Fruit fly (Drosophila melanogaster) whole organism, embryonic: ENCODE results near the gene Alh.

Source experiments
- Bdp1 ChIP-seq: fragments of 200-800 bp; sonication (Bioruptor generic); optimal IDR thresholded peaks from 3 replicates; lab custom pipeline; 2016; ENCODE audit warnings: missing biosample characterization, missing genetic modification characterization
- CG10209 ChIP-seq: fragments of 200-800 bp; sonication (Bioruptor generic); optimal IDR thresholded peaks from 3 replicates; lab custom pipeline; 2017; ENCODE audit warnings: missing biosample characterization, mild to moderate bottlenecking, missing genetic modification characterization, missing genetic modification reagents
- CG1024 ChIP-seq: fragments of 200-800 bp; sonication (Bioruptor generic); IDR thresholded peaks from 2 replicates; pipeline ENCODE4 v1.3.6; 2022; ENCODE audit warnings: missing biosample characterization, missing genetic modification characterization
- CG10366 ChIP-seq: fragments of 200-800 bp; sonication (Bioruptor generic); IDR thresholded peaks from 2 replicates; pipeline ENCODE4 v1.3.6; 2022; ENCODE audit warnings: missing biosample characterization, missing genetic modification characterization
- CG11085 ChIP-seq: fragments of 200-800 bp; sonication (Bioruptor generic); IDR thresholded peaks from 2 replicates; pipeline ENCODE4 v1.3.6; 2022; ENCODE audit warnings: missing biosample characterization, missing genetic modification characterization
- CG13296 ChIP-seq: fragments of 200-800 bp; sonication (Bioruptor generic); optimal IDR thresholded peaks from 3 replicates; lab custom pipeline; 2018; ENCODE audit warnings: missing biosample characterization, mild to moderate bottlenecking, missing genetic modification characterization
- CG13775 ChIP-seq: fragments of 200-800 bp; sonication (Bioruptor generic); optimal IDR thresholded peaks from 3 replicates; lab custom pipeline; 2017; ENCODE audit warnings: missing biosample characterization, mild to moderate bottlenecking, missing genetic modification characterization
- CG15011 ChIP-seq: fragments of 200-800 bp; sonication (Bioruptor generic); optimal IDR thresholded peaks from 3 replicates; lab custom pipeline; 2018; ENCODE audit warnings: missing biosample characterization, mild to moderate bottlenecking, missing genetic modification characterization
- CG15479 ChIP-seq: fragments of 200-800 bp; sonication (Bioruptor generic); optimal IDR thresholded peaks from 3 replicates; lab custom pipeline; 2019; ENCODE audit warnings: missing biosample characterization, mild to moderate bottlenecking, missing genetic modification characterization, moderate library complexity
- CG16813 ChIP-seq: fragments of 200-800 bp; sonication (Bioruptor generic); IDR thresholded peaks from 3 replicates; pipeline ENCODE4 v1.3.6; 2022; ENCODE audit warnings: missing biosample characterization, missing genetic modification characterization; ENCODE audit not compliant: partially characterized antibody
- CG17359 ChIP-seq: fragments of 200-800 bp; sonication (Bioruptor generic); optimal IDR thresholded peaks from 3 replicates; lab custom pipeline; 2018; ENCODE audit warnings: missing biosample characterization, mild to moderate bottlenecking, missing genetic modification characterization, moderate library complexity
- CG2875 ChIP-seq: fragments of 200-800 bp; sonication (Bioruptor generic); optimal IDR thresholded peaks from 2 replicates; lab custom pipeline; 2017; ENCODE audit warnings: missing biosample characterization, mild to moderate bottlenecking, missing genetic modification characterization, missing genetic modification reagents
- CG31441 ChIP-seq: fragments of 200-800 bp; sonication (Bioruptor generic); IDR thresholded peaks from 2 replicates; pipeline ENCODE4 v1.3.6; 2022; ENCODE audit warnings: missing biosample characterization, missing genetic modification characterization
- CG3163 ChIP-seq: fragments of 200-800 bp; sonication (Bioruptor generic); optimal IDR thresholded peaks from 3 replicates; lab custom pipeline; 2016; ENCODE audit warnings: missing biosample characterization, missing genetic modification characterization
- CG34224 ChIP-seq: fragments of 200-800 bp; sonication (Bioruptor generic); IDR thresholded peaks from 3 replicates; pipeline ENCODE4 v1.3.6; 2022; ENCODE audit warnings: missing biosample characterization, missing genetic modification characterization; ENCODE audit not compliant: partially characterized antibody
- CG3838 ChIP-seq: fragments of 200-800 bp; sonication (Bioruptor generic); optimal IDR thresholded peaks from 3 replicates; lab custom pipeline; 2016; ENCODE audit warnings: missing biosample characterization, missing genetic modification characterization
- CG4282 ChIP-seq: fragments of 200-800 bp; sonication (Bioruptor generic); optimal IDR thresholded peaks from 2 replicates; lab custom pipeline; 2016; ENCODE audit warnings: missing biosample characterization, missing genetic modification characterization
- CG4328 ChIP-seq: fragments of 200-800 bp; sonication (Bioruptor generic); optimal IDR thresholded peaks from 3 replicates; lab custom pipeline; 2017; ENCODE audit warnings: missing biosample characterization, missing genetic modification reagents, missing genetic modification characterization
- CG7357 ChIP-seq: fragments of 200-800 bp; sonication (Bioruptor generic); IDR thresholded peaks from 3 replicates; pipeline ENCODE4 v1.3.6; 2022; ENCODE audit warnings: missing biosample characterization, missing genetic modification characterization
- CG8924 ChIP-seq: fragments of 200-800 bp; optimal IDR thresholded peaks from 3 replicates; lab custom pipeline; 2019; ENCODE audit warnings: missing biosample characterization, mild to moderate bottlenecking, missing genetic modification characterization, moderate library complexity
- D19B ChIP-seq: fragments of 200-800 bp; sonication (Bioruptor generic); optimal IDR thresholded peaks from 2 replicates; lab custom pipeline; 2017; ENCODE audit warnings: missing biosample characterization, mild to moderate bottlenecking, missing genetic modification characterization
- Dbx ChIP-seq: fragments of 200-800 bp; sonication (Bioruptor generic); IDR thresholded peaks from 3 replicates; pipeline ENCODE4 v1.3.6; 2022; ENCODE audit warnings: missing biosample characterization, missing genetic modification characterization
- Dfd ChIP-seq, 2 experiments: fragments of >200 bp; optimal IDR thresholded peaks; 2 replicates each; lab custom pipeline; 2017; ENCODE audit warnings: missing biosample characterization in 2 of 2, missing genetic modification characterization in 2 of 2
- Doc3 ChIP-seq: fragments of 200-800 bp; sonication (Bioruptor generic); IDR thresholded peaks from 3 replicates; pipeline ENCODE4 v1.3.6; 2022; ENCODE audit warnings: missing biosample characterization, missing genetic modification characterization; ENCODE audit not compliant: partially characterized antibody
- Dref ChIP-seq: fragments of 200-800 bp; sonication (Bioruptor generic); IDR thresholded peaks from 2 replicates; pipeline ENCODE4 v1.3.6; 2022; ENCODE audit warnings: missing biosample characterization, missing genetic modification characterization
- Drgx ChIP-seq: fragments of 200-800 bp; sonication (Bioruptor generic); IDR thresholded peaks from 2 replicates; pipeline ENCODE4 v1.3.6; 2022; ENCODE audit warnings: missing biosample characterization, missing genetic modification characterization
- ERR ChIP-seq: fragments of 200-800 bp; sonication (Bioruptor generic); optimal IDR thresholded peaks from 2 replicates; lab custom pipeline; 2016; ENCODE audit warnings: missing biosample characterization, missing genetic modification characterization
- Hand ChIP-seq: fragments of 200-800 bp; sonication (Bioruptor generic); optimal IDR thresholded peaks from 2 replicates; lab custom pipeline; 2017; ENCODE audit warnings: mild to moderate bottlenecking, missing biosample characterization, missing genetic modification reagents, missing genetic modification characterization
- Hr3 ChIP-seq: fragments of 200-800 bp; sonication (Bioruptor generic); optimal IDR thresholded peaks from 3 replicates; lab custom pipeline; 2016; ENCODE audit warnings: missing biosample characterization, missing genetic modification characterization
- Max ChIP-seq: fragments of 200-800 bp; sonication (Bioruptor generic); optimal IDR thresholded peaks from 2 replicates; lab custom pipeline; 2016; ENCODE audit warnings: missing biosample characterization, mild to moderate bottlenecking, missing genetic modification characterization
- Side ChIP-seq: fragments of 200-800 bp; sonication (Bioruptor generic); optimal IDR thresholded peaks from 2 replicates; lab custom pipeline; 2016; ENCODE audit warnings: missing biosample characterization, missing genetic modification characterization
- Stat92E ChIP-seq, 3 experiments: fragments of >200 bp in 2 of 3; fragments of 200-800 bp in 1 of 3; sonication (Bioruptor generic) in 1 of 3; optimal IDR thresholded peaks; 2 replicates each; lab custom pipeline; 2017 to 2019; ENCODE audit warnings: missing biosample characterization in 3 of 3, missing genetic modification characterization in 3 of 3, mild to moderate bottlenecking in 1 of 3, moderate library complexity in 1 of 3
- ab ChIP-seq: fragments of 200-800 bp; sonication (Bioruptor generic); optimal IDR thresholded peaks from 2 replicates; lab custom pipeline; 2016; ENCODE audit warnings: missing biosample characterization, missing genetic modification characterization
- ara ChIP-seq: fragments of 200-800 bp; sonication (Bioruptor generic); IDR thresholded peaks from 2 replicates; pipeline ENCODE4 v1.3.6; 2022; ENCODE audit warnings: missing biosample characterization, missing genetic modification characterization
- cato ChIP-seq: fragments of 200-800 bp; sonication (Bioruptor generic); optimal IDR thresholded peaks from 2 replicates; lab custom pipeline; 2016; ENCODE audit warnings: missing biosample characterization, missing genetic modification characterization, borderline replicate concordance
- crol ChIP-seq: fragments of 200-800 bp; sonication (Bioruptor generic); IDR thresholded peaks from 2 replicates; pipeline ENCODE4 v1.3.6; 2022; ENCODE audit warnings: missing biosample characterization, missing genetic modification characterization
- crp ChIP-seq, 2 experiments: fragments of 200-800 bp; sonication (Bioruptor generic); optimal IDR thresholded peaks; 2 replicates in 1 of 2; 3 replicates in 1 of 2; lab custom pipeline; 2017; ENCODE audit warnings: missing biosample characterization in 2 of 2, missing genetic modification characterization in 2 of 2, mild to moderate bottlenecking in 1 of 2, moderate library complexity in 1 of 2
- dm ChIP-seq: fragments of 200-800 bp; sonication (Bioruptor generic); optimal IDR thresholded peaks from 3 replicates; lab custom pipeline; 2016; ENCODE audit warnings: missing biosample characterization, missing genetic modification characterization
- en ChIP-seq: fragments of 200-800 bp; sonication (Bioruptor generic); optimal IDR thresholded peaks from 2 replicates; lab custom pipeline; 2016; ENCODE audit warnings: missing biosample characterization, missing genetic modification characterization
- gce ChIP-seq: fragments of 200-800 bp; sonication (Bioruptor generic); IDR thresholded peaks from 3 replicates; pipeline ENCODE4 v1.3.6; 2022; ENCODE audit warnings: missing biosample characterization, missing genetic modification characterization
- gfzf ChIP-seq: fragments of 200-800 bp; sonication (Bioruptor generic); optimal IDR thresholded peaks from 2 replicates; lab custom pipeline; 2016; ENCODE audit warnings: missing biosample characterization, mild to moderate bottlenecking, missing genetic modification characterization, moderate library complexity
- jigr1 ChIP-seq: fragments of 200-800 bp; sonication (Bioruptor generic); IDR thresholded peaks from 3 replicates; pipeline ENCODE4 v1.3.6; 2022; ENCODE audit warnings: missing biosample characterization, missing genetic modification characterization
- jing ChIP-seq: fragments of 200-800 bp; sonication (Bioruptor generic); optimal IDR thresholded peaks from 2 replicates; lab custom pipeline; 2018; ENCODE audit warnings: missing biosample characterization, mild to moderate bottlenecking, missing genetic modification characterization
- nau ChIP-seq: fragments of 200-800 bp; sonication (Bioruptor generic); optimal IDR thresholded peaks from 3 replicates; lab custom pipeline; 2017; ENCODE audit warnings: missing biosample characterization, mild to moderate bottlenecking, missing genetic modification characterization, missing genetic modification reagents
- shn ChIP-seq: fragments of 200-800 bp; sonication (Bioruptor generic); optimal IDR thresholded peaks from 3 replicates; lab custom pipeline; 2016; ENCODE audit warnings: missing biosample characterization, missing genetic modification characterization
- sob ChIP-seq: fragments of 200-800 bp; sonication (Bioruptor generic); IDR thresholded peaks from 2 replicates; pipeline ENCODE4 v1.3.6; 2022; ENCODE audit warnings: missing biosample characterization, missing genetic modification characterization
- sr ChIP-seq: fragments of 200-800 bp; sonication (Bioruptor generic); IDR thresholded peaks from 3 replicates; pipeline ENCODE4 v1.3.6; 2022; ENCODE audit warnings: missing biosample characterization, missing genetic modification characterization
- ttk ChIP-seq: fragments of 200-800 bp; sonication (Bioruptor generic); IDR thresholded peaks from 2 replicates; pipeline ENCODE4 v2.1.2; 2022; ENCODE audit warnings: missing biosample characterization, missing genetic modification characterization
- wor ChIP-seq: fragments of 200-800 bp; sonication (Bioruptor generic); IDR thresholded peaks from 2 replicates; pipeline ENCODE4 v1.3.6; 2022; ENCODE audit warnings: missing biosample characterization, missing genetic modification characterization
- zf30C ChIP-seq: fragments of 200-800 bp; sonication (Bioruptor generic); optimal IDR thresholded peaks from 3 replicates; lab custom pipeline; 2018; ENCODE audit warnings: missing biosample characterization, mild to moderate bottlenecking, missing genetic modification characterization

Gene Alh

DNA sequence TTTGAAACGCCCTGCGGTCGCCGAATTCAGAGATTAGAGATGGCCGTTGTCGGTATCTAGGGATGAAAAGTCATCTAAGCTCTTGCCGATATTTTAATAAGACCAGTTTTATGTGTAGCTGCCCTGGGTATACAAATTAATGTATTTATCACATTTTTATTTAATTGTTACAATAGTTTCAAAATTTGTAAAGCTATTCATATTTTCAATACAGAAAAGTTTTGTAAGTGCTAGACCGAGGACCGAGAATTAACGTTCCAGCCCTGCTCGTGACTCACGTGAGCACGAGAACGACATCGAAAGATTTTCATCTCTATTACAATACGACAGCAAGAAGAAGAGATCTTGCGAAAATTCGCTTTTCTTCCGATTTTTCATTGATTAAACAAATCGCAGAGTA, 56.9 kb downstream of the Alh start, which contains the start of the genes CG1105 and CG1965 (continued):
- TF ChIP-seq CG34224 (GFP tag; lab: Robert Waterston, UW) (peak; percentile 99), Dref (GFP tag; lab: Robert Waterston, UW) (peak; percentile 70), CG8924 (peak; percentile 91), sr (no peak; the same call in 2 of the 3 replicates), Drgx (peak; percentile 76), ttk (GFP tag; lab: Robert Waterston, UW) (peak; percentile 91), CG13775 (GFP tag; lab: Kevin White, UChicago) (peak; percentile 95), wor (GFP tag; lab: Robert Waterston, UW) (peak; percentile 86), CG31441 (GFP tag; lab: Robert Waterston, UW) (peak; percentile 85), Stat92E (GFP tag; optimal IDR thresholded peaks at IDR 0.05; lab: Kevin White, UChicago) (peak in 1 of 3 experiments; percentile 83), CG10366 (GFP tag; lab: Robert Waterston, UW) (peak; percentile 92), Dbx (GFP tag; lab: Robert Waterston, UW) (peak; percentile 95), jigr1 (GFP tag; lab: Robert Waterston, UW) (peak; percentile 82; the same call in 2 of the 3 replicates), D19B (peak; percentile 66), CG4328 (GFP tag; lab: Kevin White, UChicago) (peak; percentile 74), nau (GFP tag; lab: Kevin White, UChicago) (peak; percentile 72), shn (GFP tag; lab: Kevin White, UChicago) (peak; percentile 94), CG3163 (peak; percentile 76), CG2875 (GFP tag; lab: Kevin White, UChicago) (peak; percentile 57), CG15011 (GFP tag; lab: Kevin White, UChicago) (peak; percentile 70), Max (GFP tag; lab: Kevin White, UChicago) (peak; percentile 92), CG4282 (GFP tag; lab: Kevin White, UChicago) (peak; percentile 76), CG13296 (GFP tag; lab: Kevin White, UChicago) (peak; percentile 69), gce (GFP tag; lab: Robert Waterston, UW) (0 out of 3 replicates have a peak, but pooled peaks have one; percentile 58), sob (peak; percentile 97), Hr3 (peak; percentile 96), CG3838 (GFP tag; lab: Kevin White, UChicago) (peak; percentile 92), jing (peak; percentile 78), en (GFP tag; lab: Kevin White, UChicago) (peak; percentile 83), crp (GFP tag; optimal IDR thresholded peaks at IDR 0.05; lab: Kevin White, UChicago) (peak in 1 of 2 experiments; percentile 59), ara (peak; percentile 90), CG11085 (GFP tag; lab: Robert Waterston, UW) (peak; percentile 91), cato (GFP tag; lab: Kevin White, UChicago) (peak; percentile 94), Bdp1 (GFP tag; lab: Kevin White, UChicago) (peak; percentile 85), CG10209 (GFP tag; lab: Kevin White, UChicago) (peak; percentile 90), Dfd (GFP tag; optimal IDR thresholded peaks at IDR 0.05; lab: Kevin White, UChicago) (peak in 1 of 2 experiments; percentile 90), ab (GFP tag; lab: Kevin White, UChicago) (peak; percentile 68), Doc3 (GFP tag; lab: Robert Waterston, UW) (peak; percentile 100), Hand (GFP tag; lab: Kevin White, UChicago) (peak; percentile 23), zf30C (GFP tag; lab: Kevin White, UChicago) (no peak), CG16813 (peak; percentile 99), gfzf (GFP tag; lab: Kevin White, UChicago) (peak; percentile 58), dm (GFP tag; lab: Kevin White, UChicago) (peak; percentile 92), CG7357 (GFP tag; lab: Robert Waterston, UW) (peak; percentile 83), crol (GFP tag; lab: Robert Waterston, UW) (peak; percentile 39; the same call in 1 of the 2 replicates), CG1024 (GFP tag; lab: Robert Waterston, UW) (peak; percentile 73), Side (peak; percentile 91), CG15479 (GFP tag; lab: Kevin White, UChicago) (no peak), CG17359 (peak; percentile 91), ERR (GFP tag; lab: Kevin White, UChicago) (peak; percentile 80)
